Worm (Caenorhabditis elegans) whole organism, mixed stage, embryonic: ENCODE results near the gene B0238.12.

Source experiments
- blmp-1 ChIP-seq: fragments of 150-350 bp; optimal IDR thresholded peaks from 2 replicates; lab custom pipeline; 2014; ENCODE audit warnings: missing biosample characterization, missing genetic modification characterization
- ceh-83 ChIP-seq: fragments of 200-800 bp; sonication (Bioruptor generic); optimal IDR thresholded peaks from 2 replicates; lab custom pipeline; 2018; ENCODE audit warnings: mild to moderate bottlenecking, missing genetic modification characterization, missing compliant biosample characterization
- ces-1 ChIP-seq: fragments of 150-350 bp; optimal IDR thresholded peaks from 2 replicates; lab custom pipeline; 2014; ENCODE audit warnings: missing biosample characterization, missing genetic modification reagents, missing genetic modification characterization
- elt-3 ChIP-seq: fragments of 150-350 bp; optimal IDR thresholded peaks from 2 replicates; lab custom pipeline; 2014; ENCODE audit warnings: missing biosample characterization, missing genetic modification characterization
- ham-2 ChIP-seq: fragments of 200-800 bp; sonication (Bioruptor generic); optimal IDR thresholded peaks from 2 replicates; lab custom pipeline; 2018; ENCODE audit warnings: mild to moderate bottlenecking, missing genetic modification characterization, missing compliant biosample characterization
- hlh-1 ChIP-seq: fragments of 150-350 bp; optimal IDR thresholded peaks from 2 replicates; lab custom pipeline; 2014; ENCODE audit warnings: missing biosample characterization, missing genetic modification reagents, missing genetic modification characterization
- lsy-2 ChIP-seq: fragments of 150-350 bp; optimal IDR thresholded peaks from 2 replicates; lab custom pipeline; 2014; ENCODE audit warnings: missing biosample characterization, missing genetic modification characterization
- nhr-12 ChIP-seq: fragments of 150-350 bp; optimal IDR thresholded peaks from 2 replicates; lab custom pipeline; 2014; ENCODE audit warnings: missing biosample characterization, missing genetic modification characterization
- nhr-76 ChIP-seq: sonication (generic microtip); optimal IDR thresholded peaks from 2 replicates; lab custom pipeline; 2017; ENCODE audit warnings: missing biosample characterization, missing genetic modification characterization
- unc-120 ChIP-seq: sonication (generic microtip); optimal IDR thresholded peaks from 2 replicates; lab custom pipeline; 2017; ENCODE audit warnings: missing genetic modification characterization, missing compliant biosample characterization; ENCODE audit not compliant: poor library complexity, severe bottlenecking
- unc-62 ChIP-seq: fragments of 150-350 bp; optimal IDR thresholded peaks from 2 replicates; lab custom pipeline; 2014; ENCODE audit warnings: missing biosample characterization, missing genetic modification reagents, missing genetic modification characterization

Gene B0238.12

ce11 chrV:5318349-5318748 lies 52.7 kb downstream of the B0238.12 start:
- TF ChIP-seq unc-120 (tag; lab: Kevin White, UChicago) (no peak), ceh-83 (GFP tag; lab: Kevin White, UChicago) (no peak), nhr-76 (tag; lab: Kevin White, UChicago) (no peak), blmp-1 (tag; lab: Kevin White, UChicago) (no peak), ces-1 (GFP tag; lab: Kevin White, UChicago) (no peak), lsy-2 (tag; lab: Kevin White, UChicago) (no peak), elt-3 (tag; lab: Kevin White, UChicago) (no peak), hlh-1 (tag; lab: Kevin White, UChicago) (peak; percentile 41), unc-62 (peak; percentile 80), nhr-12 (tag; lab: Kevin White, UChicago) (no peak), ham-2 (GFP tag; lab: Kevin White, UChicago) (no peak)
